Fruit fly (Drosophila melanogaster): ENCODE measurements around the gene Abd-B.

- TF ChIP-seq pan (optimal IDR thresholded peaks at IDR 0.05) (no peak), psq (optimal IDR thresholded peaks at IDR 0.05) (no peak), CG8478 (optimal IDR thresholded peaks at IDR 0.05) (no peak)
Observed at dm6 chr3R:16944267-16944666, 27.8 kb downstream of the Abd-B start.
